Fruit fly (Drosophila melanogaster) whole organism, embryonic: ENCODE results near the gene CG10019.

ENCODE experiments used
- BEAF-32 ChIP-seq: fragments of 200-800 bp; sonication (Bioruptor generic); optimal IDR thresholded peaks from 3 replicates; lab custom pipeline; 2017; ENCODE audit warnings: missing biosample characterization, missing genetic modification characterization, mild to moderate bottlenecking, moderate library complexity, missing genetic modification reagents
- CG10654 ChIP-seq: fragments of 200-800 bp; sonication (Bioruptor generic); optimal IDR thresholded peaks from 2 replicates; lab custom pipeline; 2016; ENCODE audit warnings: missing biosample characterization, missing genetic modification characterization
- CG11696 ChIP-seq: fragments of 200-800 bp; sonication (Bioruptor generic); IDR thresholded peaks from 2 replicates; pipeline ENCODE4 v1.3.6; 2022; ENCODE audit warnings: missing biosample characterization, missing genetic modification characterization
- CG12769 ChIP-seq: fragments of 200-800 bp; sonication (Bioruptor generic); optimal IDR thresholded peaks from 2 replicates; lab custom pipeline; 2019; ENCODE audit warnings: missing biosample characterization, mild to moderate bottlenecking, missing genetic modification characterization, moderate library complexity
- CG13424 ChIP-seq: fragments of 200-800 bp; sonication (Bioruptor generic); optimal IDR thresholded peaks from 2 replicates; lab custom pipeline; 2019; ENCODE audit warnings: missing biosample characterization, mild to moderate bottlenecking, missing genetic modification characterization, moderate library complexity
- CG15696 ChIP-seq: fragments of 200-800 bp; sonication (Bioruptor generic); optimal IDR thresholded peaks from 2 replicates; lab custom pipeline; 2019; ENCODE audit warnings: missing biosample characterization, mild to moderate bottlenecking, missing genetic modification characterization, moderate library complexity
- CG2129 ChIP-seq: fragments of 200-800 bp; sonication (Bioruptor generic); IDR thresholded peaks from 2 replicates; pipeline ENCODE4 v1.3.6; 2022; ENCODE audit warnings: missing biosample characterization, missing genetic modification characterization; ENCODE audit not compliant: partially characterized antibody
- CG31365 ChIP-seq: fragments of 200-800 bp; sonication (Bioruptor generic); optimal IDR thresholded peaks from 2 replicates; lab custom pipeline; 2018; ENCODE audit warnings: missing biosample characterization, mild to moderate bottlenecking, missing genetic modification characterization
- CG3838 ChIP-seq: fragments of 200-800 bp; sonication (Bioruptor generic); optimal IDR thresholded peaks from 3 replicates; lab custom pipeline; 2016; ENCODE audit warnings: missing biosample characterization, missing genetic modification characterization
- CG4820 ChIP-seq: fragments of 200-800 bp; sonication (Bioruptor generic); optimal IDR thresholded peaks from 3 replicates; lab custom pipeline; 2016; ENCODE audit warnings: missing biosample characterization, missing genetic modification characterization
- CG6689 ChIP-seq: fragments of 200-800 bp; sonication (Bioruptor generic); IDR thresholded peaks from 2 replicates; pipeline ENCODE4 v1.3.6; 2022; ENCODE audit warnings: missing biosample characterization, missing genetic modification characterization
- CG7963 ChIP-seq: fragments of 200-800 bp; sonication (Bioruptor generic); IDR thresholded peaks from 3 replicates; pipeline ENCODE4 v1.3.6; 2022; ENCODE audit warnings: missing biosample characterization, missing genetic modification characterization; ENCODE audit not compliant: partially characterized antibody
- CG8388 ChIP-seq: fragments of 200-800 bp; sonication (Bioruptor generic); optimal IDR thresholded peaks from 2 replicates; lab custom pipeline; 2019; ENCODE audit warnings: missing biosample characterization, mild to moderate bottlenecking, missing genetic modification characterization, moderate library complexity
- CG8478 ChIP-seq: fragments of >200 bp; optimal IDR thresholded peaks from 2 replicates; lab custom pipeline; 2018
- CG9817 ChIP-seq: fragments of 200-800 bp; sonication (Bioruptor generic); optimal IDR thresholded peaks from 2 replicates; lab custom pipeline; 2018; ENCODE audit warnings: missing biosample characterization, mild to moderate bottlenecking, missing genetic modification characterization, moderate library complexity
- CG9876 ChIP-seq: fragments of 200-800 bp; sonication (Bioruptor generic); optimal IDR thresholded peaks from 2 replicates; lab custom pipeline; 2016; ENCODE audit warnings: missing biosample characterization, missing genetic modification characterization
- CoRest ChIP-seq: fragments of 200-800 bp; sonication (Bioruptor generic); optimal IDR thresholded peaks from 3 replicates; lab custom pipeline; 2018; ENCODE audit warnings: missing biosample characterization, mild to moderate bottlenecking, missing genetic modification characterization, moderate library complexity
- Deaf1 ChIP-seq: fragments of 200-800 bp; optimal IDR thresholded peaks from 3 replicates; lab custom pipeline; 2019; ENCODE audit warnings: missing biosample characterization, mild to moderate bottlenecking, missing genetic modification characterization, moderate library complexity
- Ets65A ChIP-seq: fragments of 200-800 bp; sonication (Bioruptor generic); peaks from one replicate; lab custom pipeline; 2016; ENCODE audit warnings: missing biosample characterization, missing genetic modification characterization
- Fer3 ChIP-seq: fragments of 200-800 bp; sonication (Bioruptor generic); optimal IDR thresholded peaks from 2 replicates; lab custom pipeline; 2018; ENCODE audit warnings: missing biosample characterization, mild to moderate bottlenecking, missing genetic modification characterization, moderate library complexity
- HLH54F ChIP-seq: fragments of 200-800 bp; sonication (Bioruptor generic); optimal IDR thresholded peaks from 3 replicates; lab custom pipeline; 2016; ENCODE audit warnings: missing biosample characterization, missing genetic modification characterization
- Hr3 ChIP-seq: fragments of 200-800 bp; sonication (Bioruptor generic); optimal IDR thresholded peaks from 3 replicates; lab custom pipeline; 2016; ENCODE audit warnings: missing biosample characterization, missing genetic modification characterization
- Hsf ChIP-seq: fragments of 200-800 bp; sonication (Bioruptor generic); optimal IDR thresholded peaks from 3 replicates; lab custom pipeline; 2016; ENCODE audit warnings: missing biosample characterization, missing genetic modification characterization
- MTF-1 ChIP-seq: fragments of 200-800 bp; sonication (Bioruptor generic); optimal IDR thresholded peaks from 2 replicates; lab custom pipeline; 2018; ENCODE audit warnings: missing biosample characterization, mild to moderate bottlenecking, missing genetic modification characterization, borderline replicate concordance
- Nf-YC ChIP-seq: fragments of 200-800 bp; optimal IDR thresholded peaks from 3 replicates; lab custom pipeline; 2019; ENCODE audit warnings: missing biosample characterization, mild to moderate bottlenecking, missing genetic modification characterization, moderate library complexity
- Pdp1 ChIP-seq, 2 experiments: fragments of 200-800 bp; sonication (Bioruptor generic); optimal IDR thresholded peaks; 3 replicates each; lab custom pipeline; 2016; ENCODE audit warnings: missing biosample characterization in 2 of 2, missing genetic modification characterization in 2 of 2, mild to moderate bottlenecking in 1 of 2, moderate library complexity in 1 of 2
- Ptx1 ChIP-seq: fragments of 200-800 bp; sonication (Bioruptor generic); IDR thresholded peaks from 2 replicates; pipeline ENCODE4 v1.3.6; 2022; ENCODE audit warnings: missing biosample characterization, missing genetic modification characterization
- Ssrp ChIP-seq: fragments of 200-800 bp; sonication (Bioruptor generic); optimal IDR thresholded peaks from 2 replicates; lab custom pipeline; 2018; ENCODE audit warnings: missing biosample characterization, mild to moderate bottlenecking, missing genetic modification characterization, moderate library complexity
- al ChIP-seq: fragments of 200-800 bp; sonication (Bioruptor generic); IDR thresholded peaks from 2 replicates; pipeline ENCODE4 v1.3.6; 2022; ENCODE audit warnings: missing biosample characterization, missing genetic modification characterization
- ap ChIP-seq: fragments of 200-800 bp; sonication (Bioruptor generic); IDR thresholded peaks from 2 replicates; pipeline ENCODE4 v1.3.6; 2022; ENCODE audit warnings: missing biosample characterization, missing genetic modification characterization
- bsh ChIP-seq, 2 experiments: fragments of 200-800 bp; sonication (Bioruptor generic); optimal IDR thresholded peaks; 2 replicates each; lab custom pipeline; 2017 to 2018; ENCODE audit warnings: mild to moderate bottlenecking in 2 of 2, missing biosample characterization in 2 of 2, missing genetic modification characterization in 2 of 2, moderate library complexity in 1 of 2
- caup ChIP-seq: fragments of 200-800 bp; sonication (Bioruptor generic); optimal IDR thresholded peaks from 3 replicates; lab custom pipeline; 2017; ENCODE audit warnings: missing biosample characterization, mild to moderate bottlenecking, missing genetic modification characterization, moderate library complexity; ENCODE audit not compliant: severe bottlenecking
- chinmo ChIP-seq: fragments of 200-800 bp; sonication (Bioruptor generic); IDR thresholded peaks from 4 replicates; pipeline ENCODE4 v1.3.6; 2022; ENCODE audit warnings: missing biosample characterization, missing genetic modification characterization; ENCODE audit not compliant: partially characterized antibody
- ci ChIP-seq: fragments of 200-800 bp; sonication (Bioruptor generic); IDR thresholded peaks from 3 replicates; pipeline ENCODE4 v1.3.6; 2022; ENCODE audit warnings: missing biosample characterization, missing genetic modification characterization
- dimm ChIP-seq: fragments of 200-800 bp; sonication (Bioruptor generic); IDR thresholded peaks from 2 replicates; pipeline ENCODE4 v1.3.6; 2022; ENCODE audit warnings: missing biosample characterization, missing genetic modification characterization
- esg ChIP-seq: fragments of 200-800 bp; sonication (Bioruptor generic); conservative IDR thresholded peaks from 2 replicates; pipeline ENCODE4 v1.3.6; 2022; ENCODE audit warnings: missing biosample characterization, missing genetic modification characterization
- gcm2 ChIP-seq: fragments of 200-800 bp; sonication (Bioruptor generic); optimal IDR thresholded peaks from 2 replicates; lab custom pipeline; 2016; ENCODE audit warnings: missing biosample characterization, missing genetic modification characterization
- ham ChIP-seq: fragments of 200-800 bp; sonication (Bioruptor generic); IDR thresholded peaks from 2 replicates; pipeline ENCODE4 v1.3.6; 2022; ENCODE audit warnings: missing biosample characterization, missing genetic modification characterization
- hb ChIP-seq: fragments of 200-800 bp; sonication (Bioruptor generic); IDR thresholded peaks from 3 replicates; pipeline ENCODE4 v1.3.6; 2022; ENCODE audit warnings: missing biosample characterization, missing genetic modification characterization; ENCODE audit not compliant: partially characterized antibody
- hkb ChIP-seq, 2 experiments: fragments of 200-800 bp in 1 of 2; fragments of >200 bp in 1 of 2; sonication (Bioruptor generic) in 1 of 2; IDR thresholded peaks in 1 of 2; optimal IDR thresholded peaks in 1 of 2; 2 replicates each; pipeline versions ENCODE4 v1.3.6 to Lab custom; 2017 to 2022; ENCODE audit warnings: missing biosample characterization in 1 of 2, missing genetic modification characterization in 1 of 2
- jing ChIP-seq: fragments of 200-800 bp; sonication (Bioruptor generic); optimal IDR thresholded peaks from 2 replicates; lab custom pipeline; 2018; ENCODE audit warnings: missing biosample characterization, mild to moderate bottlenecking, missing genetic modification characterization
- kay ChIP-seq: fragments of 200-800 bp; sonication (Bioruptor generic); optimal IDR thresholded peaks from 2 replicates; lab custom pipeline; 2016; ENCODE audit warnings: missing biosample characterization, missing genetic modification characterization
- nerfin-2 ChIP-seq: fragments of 200-800 bp; sonication (Bioruptor generic); IDR thresholded peaks from 2 replicates; pipeline ENCODE4 v1.3.6; 2022; ENCODE audit warnings: missing biosample characterization, missing genetic modification characterization; ENCODE audit not compliant: partially characterized antibody
- pros ChIP-seq: fragments of 200-800 bp; sonication (Bioruptor generic); optimal IDR thresholded peaks from 3 replicates; lab custom pipeline; 2019; ENCODE audit warnings: missing biosample characterization, mild to moderate bottlenecking, missing genetic modification characterization, moderate library complexity
- pum ChIP-seq: fragments of 200-800 bp; sonication (Bioruptor generic); optimal IDR thresholded peaks from 2 replicates; lab custom pipeline; 2016; ENCODE audit warnings: missing biosample characterization, missing genetic modification characterization
- run ChIP-seq: fragments of 200-800 bp; sonication (Bioruptor generic); optimal IDR thresholded peaks from 3 replicates; lab custom pipeline; 2018; ENCODE audit warnings: missing biosample characterization, mild to moderate bottlenecking, missing genetic modification characterization
- scrt ChIP-seq: fragments of 200-800 bp; sonication (Bioruptor generic); optimal IDR thresholded peaks from 2 replicates; lab custom pipeline; 2018; ENCODE audit warnings: missing biosample characterization, mild to moderate bottlenecking, missing genetic modification characterization, moderate library complexity
- sima ChIP-seq: fragments of 200-800 bp; sonication (Bioruptor generic); optimal IDR thresholded peaks from 2 replicates; lab custom pipeline; 2016; ENCODE audit warnings: missing biosample characterization, missing genetic modification characterization
- sug ChIP-seq: fragments of 200-800 bp; optimal IDR thresholded peaks from 2 replicates; lab custom pipeline; 2019; ENCODE audit warnings: missing biosample characterization, mild to moderate bottlenecking, missing genetic modification characterization, moderate library complexity

CG10019 gene

dm6 chr2L:3719414-3719959 lies 10.8 kb upstream of the CG10019 start (continued):
- peak; percentile 7 for TF ChIP-seq Ssrp (tag; lab: Kevin White, UChicago)
- no peak for TF ChIP-seq esg
- TF ChIP-seq HLH54F (GFP tag; lab: Kevin White, UChicago), result no peak
- TF ChIP-seq Ets65A (GFP tag; lab: Kevin White, UChicago), result no peak
- peak; percentile 30 for TF ChIP-seq sug (tag; lab: Kevin White, UChicago)
- no peak for TF ChIP-seq CG7963 (GFP tag; lab: Robert Waterston, UW)
- no peak for TF ChIP-seq MTF-1 (GFP tag; lab: Kevin White, UChicago)
- TF ChIP-seq CG4820 (GFP tag; lab: Kevin White, UChicago), result no peak
- no peak for TF ChIP-seq CG9876
- TF ChIP-seq jing (GFP tag; lab: Kevin White, UChicago), result no peak
- no peak for TF ChIP-seq gcm2 (GFP tag; lab: Kevin White, UChicago)
- no peak for TF ChIP-seq hb (GFP tag; lab: Robert Waterston, UW)
- no peak for TF ChIP-seq nerfin-2 (GFP tag; lab: Robert Waterston, UW)
- TF ChIP-seq run, result no peak
- TF ChIP-seq ci (GFP tag; lab: Robert Waterston, UW), result no peak
- no peak for TF ChIP-seq Hr3 (GFP tag; lab: Kevin White, UChicago)
- TF ChIP-seq Fer3 (tag; lab: Kevin White, UChicago), result peak; percentile 27
- TF ChIP-seq Pdp1 (GFP tag; optimal IDR thresholded peaks at IDR 0.05; lab: Kevin White, UChicago), result no peak
- no peak for TF ChIP-seq pros (GFP tag; lab: Kevin White, UChicago)
- no peak for TF ChIP-seq Deaf1 (tag; lab: Kevin White, UChicago)
- no peak for TF ChIP-seq hkb (optimal IDR thresholded peaks at IDR 0.05; lab: Kevin White, UChicago)
- TF ChIP-seq hkb (GFP tag; IDR thresholded peaks at IDR 0.05; lab: Robert Waterston, UW), result 0 out of 2 replicates have a peak, but pooled peaks have one; percentile 23
- TF ChIP-seq CG15696 (tag; lab: Kevin White, UChicago), result no peak
- TF ChIP-seq pum, result no peak
- peak; percentile 41 for TF ChIP-seq CoRest (tag; lab: Kevin White, UChicago)
- no peak for TF ChIP-seq Nf-YC
- no peak for TF ChIP-seq ap
- TF ChIP-seq CG13424, result peak; percentile 31
- no peak for TF ChIP-seq dimm (GFP tag; lab: Robert Waterston, UW)
- TF ChIP-seq CG10654 (GFP tag; lab: Kevin White, UChicago), result peak; percentile 8
- no peak for TF ChIP-seq chinmo (GFP tag; lab: Robert Waterston, UW)
- TF ChIP-seq ham, result no peak
- TF ChIP-seq CG9817, result peak; percentile 14
- peak; percentile 37; the same call in 1 of the 2 replicates for TF ChIP-seq Ptx1 (GFP tag; lab: Robert Waterston, UW)
- TF ChIP-seq CG6689 (GFP tag; lab: Robert Waterston, UW), result no peak
- peak; percentile 48 for TF ChIP-seq CG12769
- no peak for TF ChIP-seq sima (GFP tag; lab: Kevin White, UChicago)
- TF ChIP-seq CG11696, result peak; percentile 59
- TF ChIP-seq CG2129 (GFP tag; lab: Robert Waterston, UW), result no peak
- TF ChIP-seq CG3838 (GFP tag; lab: Kevin White, UChicago), result no peak
- TF ChIP-seq CG31365, result no peak
- TF ChIP-seq scrt (GFP tag; lab: Kevin White, UChicago), result peak; percentile 19
- no peak for TF ChIP-seq CG8478 (lab: Kevin White, UChicago)
- TF ChIP-seq kay (GFP tag; lab: Kevin White, UChicago), result no peak
- peak in 1 of 2 experiments; percentile 43 for TF ChIP-seq bsh (GFP tag; optimal IDR thresholded peaks at IDR 0.05; lab: Kevin White, UChicago)
- no peak for TF ChIP-seq BEAF-32 (GFP tag; lab: Kevin White, UChicago)
- TF ChIP-seq CG8388, result no peak
- peak; percentile 3 for TF ChIP-seq Hsf (GFP tag; lab: Kevin White, UChicago)
- no peak for TF ChIP-seq caup (GFP tag; lab: Kevin White, UChicago)
- TF ChIP-seq al (GFP tag; lab: Robert Waterston, UW), result peak; percentile 36; the same call in 1 of the 2 replicates
